Worm (Caenorhabditis elegans) whole organism, late embryonic: Measurements from ENCODE around the gene T13F3.8.
A peak's percentile ranks its signal among the peaks of the same experiment; 100 is the strongest.

ENCODE experiments used
- C08G9.2 ChIP-seq: sonication (generic microtip); optimal IDR thresholded peaks from 2 replicates; lab custom pipeline; 2016; ENCODE audit warnings: mild to moderate bottlenecking, missing genetic modification characterization, moderate library complexity, missing compliant biosample characterization
- F13H6.1 ChIP-seq: sonication (generic microtip); optimal IDR thresholded peaks from 2 replicates; lab custom pipeline; 2016; ENCODE audit warnings: missing genetic modification characterization, missing compliant biosample characterization
- T23F11.4 ChIP-seq: fragments of 200-800 bp; sonication (Bioruptor generic); optimal IDR thresholded peaks from 2 replicates; lab custom pipeline; 2018; ENCODE audit warnings: mild to moderate bottlenecking, missing genetic modification characterization, missing compliant biosample characterization
- ahr-1 ChIP-seq: sonication (generic microtip); optimal IDR thresholded peaks from 2 replicates; lab custom pipeline; 2016; ENCODE audit warnings: missing genetic modification characterization, missing compliant biosample characterization
- ama-1 ChIP-seq: fragments of 150-350 bp; optimal IDR thresholded peaks from 2 replicates; lab custom pipeline; 2014
- ceh-18 ChIP-seq: sonication (generic microtip); optimal IDR thresholded peaks from 2 replicates; lab custom pipeline; 2016; ENCODE audit warnings: missing genetic modification characterization, missing compliant biosample characterization
- ceh-2 ChIP-seq: sonication (generic microtip); optimal IDR thresholded peaks from 2 replicates; lab custom pipeline; 2016; ENCODE audit warnings: missing genotype, missing genetic modification characterization, missing compliant biosample characterization
- ceh-22 ChIP-seq: sonication (generic microtip); optimal IDR thresholded peaks from 2 replicates; lab custom pipeline; 2017; ENCODE audit warnings: missing biosample characterization, missing genetic modification characterization
- ceh-6 ChIP-seq: fragments of 200-800 bp; sonication (Bioruptor generic); optimal IDR thresholded peaks from 2 replicates; lab custom pipeline; 2018; ENCODE audit warnings: mild to moderate bottlenecking, missing genetic modification characterization, missing compliant biosample characterization
- che-1 ChIP-seq: sonication (generic microtip); optimal IDR thresholded peaks from 2 replicates; lab custom pipeline; 2016; ENCODE audit warnings: mild to moderate bottlenecking, missing genetic modification characterization, missing compliant biosample characterization
- dmd-4 ChIP-seq: sonication (generic microtip); optimal IDR thresholded peaks from 2 replicates; lab custom pipeline; 2016; ENCODE audit warnings: borderline replicate concordance, missing genetic modification characterization, missing compliant biosample characterization
- elt-2 ChIP-seq: sonication (generic microtip); optimal IDR thresholded peaks from 2 replicates; lab custom pipeline; 2016; ENCODE audit warnings: missing genetic modification reagents, missing genetic modification characterization, missing compliant biosample characterization
- eyg-1 ChIP-seq: sonication (generic microtip); optimal IDR thresholded peaks from 2 replicates; lab custom pipeline; 2016; ENCODE audit warnings: missing genotype, missing genetic modification characterization, missing compliant biosample characterization
- fkh-10 ChIP-seq: fragments of 150-350 bp; optimal IDR thresholded peaks from 2 replicates; lab custom pipeline; 2014; ENCODE audit warnings: missing biosample characterization, missing genetic modification reagents, missing genetic modification characterization
- fkh-6 ChIP-seq: sonication (generic microtip); optimal IDR thresholded peaks from 2 replicates; lab custom pipeline; 2016; ENCODE audit warnings: missing genetic modification characterization, missing compliant biosample characterization
- gmeb-2 ChIP-seq: sonication (generic microtip); optimal IDR thresholded peaks from 2 replicates; lab custom pipeline; 2016; ENCODE audit warnings: missing genetic modification characterization, inconsistent platforms, missing compliant biosample characterization
- hlh-15 ChIP-seq: sonication (generic microtip); optimal IDR thresholded peaks from 2 replicates; lab custom pipeline; 2016; ENCODE audit warnings: missing genetic modification characterization, missing compliant biosample characterization
- hlh-6 ChIP-seq: sonication (generic microtip); optimal IDR thresholded peaks from 2 replicates; lab custom pipeline; 2016; ENCODE audit warnings: missing genotype, missing genetic modification characterization, missing compliant biosample characterization
- hlh-8 ChIP-seq: sonication (generic microtip); optimal IDR thresholded peaks from 2 replicates; lab custom pipeline; 2016; ENCODE audit warnings: missing genotype, missing genetic modification characterization, missing compliant biosample characterization
- lim-6 ChIP-seq: sonication (generic microtip); optimal IDR thresholded peaks from 2 replicates; lab custom pipeline; 2016; ENCODE audit warnings: missing genetic modification characterization, missing compliant biosample characterization
- nhr-11 ChIP-seq: fragments of 150-350 bp; optimal IDR thresholded peaks from 2 replicates; lab custom pipeline; 2014; ENCODE audit warnings: missing biosample characterization, missing genetic modification characterization
- nhr-232 ChIP-seq: sonication (generic microtip); optimal IDR thresholded peaks from 2 replicates; lab custom pipeline; 2016; ENCODE audit warnings: missing genetic modification characterization, missing compliant biosample characterization
- pag-3 ChIP-seq: sonication (generic microtip); optimal IDR thresholded peaks from 2 replicates; lab custom pipeline; 2016; ENCODE audit warnings: missing compliant biosample characterization, missing genetic modification characterization, borderline replicate concordance
- pat-9 ChIP-seq: fragments of 200-800 bp; sonication (Bioruptor generic); optimal IDR thresholded peaks from 2 replicates; lab custom pipeline; 2018; ENCODE audit warnings: mild to moderate bottlenecking, missing genetic modification characterization, moderate library complexity, missing compliant biosample characterization
- pha-4 ChIP-seq: fragments of 150-350 bp; optimal IDR thresholded peaks from 2 replicates; lab custom pipeline; 2018; ENCODE audit warnings: missing biosample characterization, missing genetic modification reagents, missing genetic modification characterization
- pqm-1 ChIP-seq: sonication (generic microtip); optimal IDR thresholded peaks from 2 replicates; lab custom pipeline; 2016; ENCODE audit warnings: missing genetic modification characterization, missing compliant biosample characterization
- ref-2 ChIP-seq: sonication (generic microtip); optimal IDR thresholded peaks from 2 replicates; lab custom pipeline; 2016; ENCODE audit warnings: missing genetic modification characterization, missing compliant biosample characterization
- rnt-1 ChIP-seq: sonication (generic microtip); optimal IDR thresholded peaks from 2 replicates; lab custom pipeline; 2016; ENCODE audit warnings: missing genetic modification characterization, missing compliant biosample characterization
- tbx-7 ChIP-seq: sonication (generic microtip); optimal IDR thresholded peaks from 2 replicates; lab custom pipeline; 2016; ENCODE audit warnings: missing genotype, missing genetic modification characterization, missing compliant biosample characterization
- ttx-3 ChIP-seq: sonication (generic microtip); optimal IDR thresholded peaks from 2 replicates; lab custom pipeline; 2016; ENCODE audit warnings: missing genetic modification reagents, missing genetic modification characterization, missing compliant biosample characterization
- unc-42 ChIP-seq: sonication (generic microtip); optimal IDR thresholded peaks from 2 replicates; lab custom pipeline; 2016; ENCODE audit warnings: missing genotype, missing genetic modification characterization, missing compliant biosample characterization
- unc-86 ChIP-seq: sonication (generic microtip); optimal IDR thresholded peaks from 2 replicates; lab custom pipeline; 2016; ENCODE audit warnings: missing genetic modification characterization, missing compliant biosample characterization
- zip-5 ChIP-seq: sonication (generic microtip); optimal IDR thresholded peaks from 2 replicates; lab custom pipeline; 2016; ENCODE audit warnings: missing genetic modification characterization, missing compliant biosample characterization

The T13F3.8 gene

ce11 chrV:16226581-16226980 is 43.0 kb upstream of the T13F3.8 start, which contains the start of gene F11A5.13:
Gene F11A5.13 (minus strand): TSS chrV:16226681.
- TF ChIP-seq ref-2 (tag; lab: Kevin White, UChicago) (no peak), ceh-6 (GFP tag; lab: Kevin White, UChicago) (no peak), che-1 (tag; lab: Kevin White, UChicago) (no peak), T23F11.4 (no peak), F13H6.1 (tag; lab: Kevin White, UChicago) (no peak), gmeb-2 (no peak), ceh-2 (no peak), dmd-4 (tag; lab: Kevin White, UChicago) (no peak), pag-3 (no peak), ttx-3 (tag; lab: Kevin White, UChicago) (no peak), unc-86 (tag; lab: Kevin White, UChicago) (no peak), rnt-1 (tag; lab: Kevin White, UChicago) (no peak), lim-6 (tag; lab: Kevin White, UChicago) (no peak), ceh-18 (tag; lab: Kevin White, UChicago) (no peak), nhr-232 (tag; lab: Kevin White, UChicago) (no peak), fkh-6 (no peak)

ce11 chrV:16229439-16229838 is 40.2 kb upstream of the T13F3.8 start:
- TF ChIP-seq ama-1 (lab: Kevin White, UChicago) (no peak), T23F11.4 (no peak), ahr-1 (tag; lab: Kevin White, UChicago) (no peak), pha-4 (tag; lab: Kevin White, UChicago) (no peak), zip-5 (tag; lab: Kevin White, UChicago) (no peak), ref-2 (tag; lab: Kevin White, UChicago) (no peak), fkh-6 (no peak), nhr-232 (tag; lab: Kevin White, UChicago) (no peak), F13H6.1 (tag; lab: Kevin White, UChicago) (no peak), ceh-22 (tag; lab: Kevin White, UChicago) (no peak), hlh-15 (tag; lab: Kevin White, UChicago) (no peak), pag-3 (no peak)

DNA sequence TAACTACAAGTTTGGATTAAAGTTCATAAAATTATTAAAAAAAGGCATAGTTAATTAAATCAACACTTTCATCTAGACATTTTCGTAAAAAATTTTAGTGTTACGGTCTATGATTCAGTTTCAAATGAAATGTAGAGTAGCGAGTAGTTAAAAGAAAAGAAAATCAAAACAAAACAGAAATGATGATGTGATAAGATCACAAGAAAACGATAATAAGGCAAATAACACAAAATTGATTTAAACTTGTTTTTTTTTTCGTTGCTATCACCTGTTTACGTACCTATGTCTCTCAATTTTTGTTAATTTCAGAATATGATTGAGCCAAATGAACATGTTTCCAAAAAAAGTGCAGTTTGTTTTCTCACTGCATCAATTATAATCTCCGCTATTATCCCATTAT is 39.7 kb upstream of the T13F3.8 start, which contains the start of the genes F21H7.2 and F21H7.12:
F21H7.2 (minus strand) TSS at position 101 of the 400 bp plus-strand sequence.
F21H7.12 (plus strand) TSS at position 270 of the 400 bp plus-strand sequence.
- TF ChIP-seq ceh-18 (tag; lab: Kevin White, UChicago) (no peak), tbx-7 (tag; lab: Kevin White, UChicago) (no peak), hlh-8 (tag; lab: Kevin White, UChicago) (no peak), zip-5 (tag; lab: Kevin White, UChicago) (no peak), C08G9.2 (tag; lab: Kevin White, UChicago) (no peak), unc-42 (tag; lab: Kevin White, UChicago) (no peak)

ce11 chrV:16232180-16232579 is 37.4 kb upstream of the T13F3.8 start, which contains the start of gene gst-22:
Gene gst-22 (minus strand): TSS chrV:16232282.
- peak; percentile 86 for TF ChIP-seq elt-2 (tag; lab: Kevin White, UChicago)
- TF ChIP-seq pat-9 (tag; lab: Kevin White, UChicago), result no peak

DNA sequence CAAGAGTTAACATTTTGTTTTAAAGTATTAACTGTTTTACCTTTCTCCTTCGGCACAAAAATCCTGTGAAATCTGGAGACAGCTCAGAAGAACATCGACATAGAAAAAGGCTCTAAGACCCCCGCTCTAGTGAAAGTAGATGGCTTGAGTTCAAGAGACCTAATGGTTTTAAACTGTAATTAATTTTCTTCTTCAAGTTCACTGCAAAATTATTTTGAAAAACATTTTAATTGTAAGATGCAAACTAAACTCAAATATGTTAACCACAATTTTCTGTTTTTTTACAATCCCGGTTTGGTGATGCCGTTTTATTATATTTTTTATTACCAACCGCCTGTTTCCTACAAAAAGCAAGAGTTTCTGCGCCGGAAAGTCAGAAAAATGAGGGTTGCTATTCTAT is 36.0 kb upstream of the T13F3.8 start, which contains the start of gene clec-233:
clec-233 (plus strand) TSS at position 301 of the 400 bp plus-strand sequence.
- TF ChIP-seq eyg-1 (tag; lab: Kevin White, UChicago) (no peak), fkh-10 (GFP tag; lab: Kevin White, UChicago) (no peak), hlh-6 (tag; lab: Kevin White, UChicago) (no peak), pqm-1 (tag; lab: Kevin White, UChicago) (no peak), ceh-2 (no peak), nhr-11 (no peak), tbx-7 (tag; lab: Kevin White, UChicago) (no peak)
